Worm (Caenorhabditis elegans) whole organism, L3 larva: ENCODE results near the gene ZK792.1.

Experiments used
- R02D3.7 ChIP-seq: fragments of 150-350 bp; optimal IDR thresholded peaks from 2 replicates; lab custom pipeline; 2014; ENCODE audit warnings: missing biosample characterization, missing genetic modification characterization
- elt-2 ChIP-seq: sonication (generic microtip); optimal IDR thresholded peaks from 2 replicates; lab custom pipeline; 2016; ENCODE audit warnings: missing genetic modification reagents, mild to moderate bottlenecking, missing genetic modification characterization, missing compliant biosample characterization
- jun-1 ChIP-seq: fragments of 150-350 bp; optimal IDR thresholded peaks from 2 replicates; lab custom pipeline; 2014; ENCODE audit warnings: missing biosample characterization, missing genetic modification reagents, missing genetic modification characterization
- sea-2 ChIP-seq: fragments of 150-350 bp; sonication (generic microtip); optimal IDR thresholded peaks from 4 replicates; lab custom pipeline; 2014; ENCODE audit warnings: missing biosample characterization, missing genetic modification reagents, missing genetic modification characterization
- tbx-2 ChIP-seq: sonication (generic microtip); optimal IDR thresholded peaks from 2 replicates; lab custom pipeline; 2016; ENCODE audit warnings: mild to moderate bottlenecking, missing genetic modification characterization, missing compliant biosample characterization
- unc-39 ChIP-seq: sonication (generic microtip); optimal IDR thresholded peaks from 4 replicates; lab custom pipeline; 2017; ENCODE audit warnings: missing biosample characterization, missing genetic modification characterization
- unc-62 ChIP-seq: fragments of 150-350 bp; sonication (generic microtip); optimal IDR thresholded peaks from 4 replicates; lab custom pipeline; 2014; ENCODE audit warnings: missing biosample characterization, missing genetic modification reagents, missing genetic modification characterization

DNA sequence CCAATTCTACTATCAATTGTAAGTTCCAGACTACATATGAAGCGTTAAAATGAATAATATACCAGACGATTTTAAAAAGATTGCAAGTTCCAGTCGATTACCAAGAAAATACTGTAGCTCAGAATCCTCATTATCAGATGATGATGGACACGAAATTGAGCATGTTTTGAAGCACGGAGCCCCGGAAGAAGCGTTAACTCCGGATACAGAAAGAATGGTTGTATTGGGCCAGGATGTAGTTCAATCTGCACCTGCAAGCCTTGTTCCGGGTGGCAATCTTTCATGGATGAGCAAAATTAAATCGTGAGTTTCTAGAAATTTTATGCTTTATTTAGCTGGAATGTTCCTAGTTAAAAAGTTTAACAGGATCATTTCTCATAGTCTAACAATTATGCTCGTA is 8.4 kb downstream of the ZK792.1 start, which contains the start of gene atg-4.2:
- TF ChIP-seq sea-2 (GFP tag; lab: Kevin White, UChicago), result no peak
- TF ChIP-seq unc-62, result no peak
- no peak for TF ChIP-seq tbx-2
- no peak for TF ChIP-seq jun-1
- TF ChIP-seq unc-39 (tag; lab: Kevin White, UChicago), result no peak
- no peak for TF ChIP-seq R02D3.7 (tag; lab: Kevin White, UChicago)
- no peak for TF ChIP-seq elt-2 (tag; lab: Kevin White, UChicago)
